Worm (Caenorhabditis elegans): ENCODE measurements around the gene mtx-2.

DNA sequence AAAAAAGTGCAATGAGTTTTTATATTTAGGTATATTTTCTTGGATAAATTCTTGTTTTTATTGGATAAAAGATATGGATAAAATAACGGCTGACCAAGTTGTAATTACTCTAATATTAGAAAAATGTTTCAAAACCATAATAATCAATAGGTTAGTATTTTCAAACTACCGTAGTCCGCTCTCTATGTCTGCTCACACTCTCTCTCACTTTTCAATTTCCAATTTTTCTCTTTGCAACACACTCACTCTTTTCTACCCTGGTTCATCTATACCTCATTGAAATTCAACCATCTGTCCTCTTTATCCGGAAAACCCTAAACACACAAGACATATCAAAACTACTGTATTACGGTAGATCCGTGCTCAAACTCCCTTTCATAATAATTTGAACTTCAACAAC lies 15.9 kb upstream of the mtx-2 start:
- TF ChIP-seq skn-1 (tag; optimal IDR thresholded peaks at IDR 0.05) (no peak), lin-39 (tag; optimal IDR thresholded peaks at IDR 0.05) (no peak), lin-13 (GFP tag; optimal IDR thresholded peaks at IDR 0.05) (no peak), aly-2 (tag; optimal IDR thresholded peaks at IDR 0.05) (no peak), ztf-11 (tag; optimal IDR thresholded peaks at IDR 0.05) (no peak)

Data from whole organism, L2 larva.